Fruit fly (Drosophila melanogaster): ENCODE results near the gene se.

Gene se

DNA sequence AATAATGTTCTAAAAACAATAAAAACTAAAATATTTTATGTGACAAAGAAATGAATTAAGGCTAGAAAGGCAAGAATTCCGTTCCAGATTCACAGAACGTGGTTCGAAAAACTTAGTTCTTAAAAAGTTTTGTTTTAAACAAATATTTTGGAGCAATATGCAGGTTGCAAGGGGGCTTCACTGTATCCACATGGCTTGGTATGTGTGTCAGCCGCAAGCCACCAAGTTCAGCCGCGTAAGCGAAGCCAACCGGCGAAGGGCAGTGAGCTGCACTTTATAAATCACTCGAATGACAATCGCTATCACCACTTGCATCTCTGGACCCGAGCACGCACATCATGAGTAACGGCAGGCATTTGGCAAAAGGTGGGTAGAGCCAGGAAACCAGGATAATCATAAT lies at the start of gene se:
se (plus strand) TSS at position 301 of the 400 bp plus-strand sequence.
- TF ChIP-seq pan (optimal IDR thresholded peaks at IDR 0.05): no peak
- TF ChIP-seq EcR (GFP tag; optimal IDR thresholded peaks at IDR 0.05): no peak
- TF ChIP-seq psq (optimal IDR thresholded peaks at IDR 0.05): no peak
- no peak for TF ChIP-seq usp (GFP tag; optimal IDR thresholded peaks at IDR 0.05)
- no peak for TF ChIP-seq CG8478 (optimal IDR thresholded peaks at IDR 0.05)
- no peak for TF ChIP-seq Dll (optimal IDR thresholded peaks at IDR 0.05)

DNA sequence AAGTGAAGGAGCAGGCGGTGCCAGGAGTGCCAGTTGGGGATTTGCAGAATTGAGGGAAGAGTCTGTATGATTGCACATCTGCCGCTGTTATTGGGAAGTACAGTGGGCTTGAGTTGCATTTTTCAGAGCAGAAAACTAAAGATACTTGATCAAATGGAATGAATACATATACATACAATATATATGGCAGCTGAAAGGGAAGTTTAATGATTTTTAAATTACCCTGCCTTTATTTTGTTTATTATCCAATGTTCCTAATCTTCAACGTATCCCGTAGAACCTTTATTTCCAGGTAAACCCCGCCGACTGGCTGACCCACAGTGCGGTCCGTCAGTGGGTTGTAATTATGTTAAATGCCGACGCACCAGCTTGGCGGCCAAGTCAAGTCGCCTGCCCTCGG lies 39.4 kb upstream of the se start:
- TF ChIP-seq Dll (optimal IDR thresholded peaks at IDR 0.05) (no peak), usp (GFP tag; optimal IDR thresholded peaks at IDR 0.05) (no peak), CG8478 (optimal IDR thresholded peaks at IDR 0.05) (no peak), EcR (GFP tag; optimal IDR thresholded peaks at IDR 0.05) (no peak), pan (optimal IDR thresholded peaks at IDR 0.05) (no peak), psq (optimal IDR thresholded peaks at IDR 0.05) (no peak)

DNA sequence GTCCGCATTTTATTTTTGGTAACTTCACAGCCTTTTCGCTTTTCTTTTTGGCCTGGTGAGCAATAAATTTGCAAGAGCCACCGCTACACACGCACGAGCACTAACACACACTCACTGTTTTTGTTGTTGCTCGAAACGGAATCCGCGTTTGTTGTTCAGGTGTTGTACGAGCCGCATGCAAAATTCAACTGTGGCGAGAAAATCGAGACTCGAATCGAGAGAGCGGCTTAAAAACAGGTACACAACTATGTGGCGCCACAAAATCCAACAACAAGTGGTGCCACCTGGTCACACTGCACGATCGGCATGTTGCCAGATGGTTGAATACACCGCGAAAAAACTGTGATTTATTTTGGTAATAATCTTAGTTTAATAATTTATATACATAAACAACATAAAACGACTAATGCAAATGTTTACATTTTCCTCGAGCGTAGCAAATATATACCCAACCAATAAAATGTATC lies 13.3 kb upstream of the se start, which contains the start of gene CG43163:
CG43163 (minus strand) TSS at position 172 of the 467 bp plus-strand sequence.
- TF ChIP-seq EcR (GFP tag; optimal IDR thresholded peaks at IDR 0.05): no peak

DNA sequence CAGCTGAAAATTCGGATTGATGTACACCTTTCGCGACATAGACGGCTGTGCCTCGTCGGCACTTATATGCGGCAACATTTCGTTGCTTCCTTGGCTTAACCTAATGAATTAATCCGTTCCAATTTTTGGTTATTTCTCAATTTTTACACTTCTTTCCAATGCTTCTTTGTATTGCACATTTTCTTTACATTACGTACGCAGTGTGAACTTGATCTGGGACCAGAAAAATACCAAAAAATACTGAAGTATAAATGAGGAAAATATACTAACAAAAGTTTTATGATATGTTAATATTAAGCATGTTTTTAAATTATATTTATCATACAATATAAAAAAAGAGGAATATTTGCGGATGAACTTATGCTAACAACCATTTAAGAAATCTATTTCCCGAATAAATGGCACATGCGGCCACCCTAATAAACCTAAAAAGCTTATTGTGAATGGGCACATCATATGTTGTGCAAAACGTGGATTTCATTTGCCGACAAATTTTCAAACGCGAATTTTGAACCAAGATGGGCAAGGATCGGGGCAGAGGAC lies 10.7 kb upstream of the se start, which contains the start of the genes ZC3H3 and Pus7:
ZC3H3 (minus strand) TSS at position 197 of the 543 bp plus-strand sequence.
Pus7 (plus strand) TSS at position 437 of the 543 bp plus-strand sequence.
- TF ChIP-seq psq (optimal IDR thresholded peaks at IDR 0.05) (no peak), CG8478 (optimal IDR thresholded peaks at IDR 0.05) (no peak), EcR (GFP tag; optimal IDR thresholded peaks at IDR 0.05) (no peak), Dll (optimal IDR thresholded peaks at IDR 0.05) (no peak), usp (GFP tag; optimal IDR thresholded peaks at IDR 0.05) (no peak)

DNA sequence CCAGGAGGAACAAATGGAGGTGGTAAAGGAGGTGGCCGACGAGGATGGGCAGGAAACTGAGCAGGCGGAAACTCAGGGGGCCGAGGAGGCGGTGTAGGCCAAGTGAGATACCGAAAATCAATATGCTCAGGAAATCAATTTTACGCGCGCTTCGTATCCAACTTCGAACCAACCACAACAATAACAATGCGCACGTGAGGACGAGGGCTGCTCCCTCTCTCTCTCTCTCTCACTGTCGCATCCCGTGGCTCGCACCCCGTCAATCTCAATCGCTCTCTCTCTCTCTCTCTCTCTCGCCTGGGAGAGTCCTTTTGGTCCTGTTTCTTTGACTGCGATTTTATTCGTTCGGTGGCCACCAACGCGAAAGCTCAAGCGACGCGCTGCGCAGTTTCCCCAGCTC lies 7.9 kb upstream of the se start, which contains the start of gene CG6765:
CG6765 (plus strand) TSS at position 340 of the 400 bp plus-strand sequence.
- TF ChIP-seq CG8478 (optimal IDR thresholded peaks at IDR 0.05) (no peak), psq (optimal IDR thresholded peaks at IDR 0.05) (no peak)

DNA sequence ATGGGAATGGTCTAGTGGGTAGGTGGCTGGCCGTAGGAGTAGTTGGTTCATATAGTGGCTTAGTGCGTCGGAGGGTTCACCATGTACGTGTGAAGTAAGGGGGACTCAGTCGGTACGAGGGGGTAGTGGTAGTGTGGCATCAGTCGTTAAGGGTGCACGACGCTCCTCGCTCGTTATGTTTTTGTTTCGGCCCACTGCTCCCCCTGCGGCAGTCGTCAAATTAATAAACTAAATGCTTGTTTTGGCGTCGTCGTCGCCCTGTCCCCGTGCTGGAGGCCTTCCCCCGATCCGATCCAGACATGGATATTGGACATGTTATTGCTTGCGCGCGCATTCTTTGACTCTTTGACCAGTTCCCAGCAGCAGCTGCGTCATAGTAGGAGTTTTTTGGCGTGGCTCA lies 7.1 kb upstream of the se start:
- TF ChIP-seq usp (GFP tag; optimal IDR thresholded peaks at IDR 0.05) (no peak), pan (optimal IDR thresholded peaks at IDR 0.05) (no peak), Dll (optimal IDR thresholded peaks at IDR 0.05) (no peak)

DNA sequence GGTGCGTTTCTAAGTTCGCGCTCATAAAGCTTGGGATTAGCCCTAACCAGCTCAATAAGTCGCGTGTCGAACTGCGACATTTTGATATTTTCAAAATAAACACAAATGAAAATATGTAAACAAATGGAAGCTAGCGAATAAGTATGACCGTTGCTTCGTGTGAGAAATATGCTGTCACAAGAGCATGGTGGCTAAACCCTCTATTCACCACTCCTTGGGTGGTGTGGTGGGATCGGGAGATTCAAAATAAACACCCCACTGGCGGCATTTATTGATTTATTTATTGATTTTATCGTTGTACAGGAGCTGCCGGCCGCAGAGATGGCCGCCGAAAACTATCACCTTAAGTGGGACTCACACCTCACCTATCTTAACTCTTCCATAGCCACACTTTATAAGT lies 5.6 kb upstream of the se start, which contains the start of gene CG6683:
CG6683 (minus strand) TSS at position 154 of the 400 bp plus-strand sequence.
- TF ChIP-seq pan (optimal IDR thresholded peaks at IDR 0.05) (no peak), psq (optimal IDR thresholded peaks at IDR 0.05) (no peak), Dll (optimal IDR thresholded peaks at IDR 0.05) (no peak)

DNA sequence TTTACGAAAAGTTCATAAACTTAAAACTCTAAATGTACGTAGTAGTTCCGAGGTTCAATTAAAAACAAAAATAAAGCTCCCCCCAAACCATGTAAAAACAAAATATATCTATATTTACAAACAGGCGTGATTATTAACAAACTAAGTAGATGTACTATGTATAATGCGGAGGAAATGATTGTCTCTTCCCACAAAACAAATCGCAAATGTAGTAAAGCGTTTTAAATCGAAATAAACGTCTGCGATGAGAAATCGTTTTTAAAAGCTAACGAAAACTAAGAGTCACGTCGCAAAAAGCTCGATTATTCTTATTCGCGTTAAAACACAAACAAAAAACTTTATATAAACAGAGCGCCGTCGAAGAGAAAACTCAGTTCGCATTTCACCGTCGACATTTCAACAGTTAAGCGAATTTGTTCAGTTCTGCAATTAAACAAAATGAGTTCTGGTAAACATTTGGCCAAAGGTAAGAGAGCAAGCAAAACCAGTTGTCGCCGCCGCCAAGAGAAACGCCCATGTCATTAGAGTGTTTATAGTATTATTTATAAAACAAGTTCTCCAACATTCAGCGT lies 1.8 kb upstream of the se start, which contains the start of gene GstO3:
GstO3 (plus strand) TSS at position 370 of the 572 bp plus-strand sequence.
- TF ChIP-seq CG8478 (optimal IDR thresholded peaks at IDR 0.05) (no peak), psq (optimal IDR thresholded peaks at IDR 0.05) (no peak), Dll (optimal IDR thresholded peaks at IDR 0.05) (no peak), EcR (GFP tag; optimal IDR thresholded peaks at IDR 0.05) (no peak)

DNA sequence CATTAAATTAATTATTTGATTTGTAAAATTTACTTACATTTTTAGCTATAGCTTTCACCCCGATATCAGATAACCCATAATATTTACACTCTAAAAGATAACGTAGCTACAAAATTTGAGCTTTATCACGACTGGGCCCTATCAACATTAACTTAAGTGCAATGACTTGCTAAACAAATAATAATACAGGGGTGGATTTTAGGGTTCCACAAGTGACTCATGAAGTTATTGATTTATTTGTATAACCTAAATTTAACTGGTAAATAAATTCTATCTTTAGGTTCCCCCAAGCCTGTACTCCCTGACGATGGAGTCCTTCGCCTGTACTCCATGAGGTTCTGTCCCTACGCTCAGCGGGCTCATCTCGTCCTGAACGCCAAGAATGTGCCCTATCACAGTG lies 1.1 kb upstream of the se start:
- no peak for TF ChIP-seq psq (optimal IDR thresholded peaks at IDR 0.05)
- TF ChIP-seq pan (optimal IDR thresholded peaks at IDR 0.05): no peak
- no peak for TF ChIP-seq CG8478 (optimal IDR thresholded peaks at IDR 0.05)
- no peak for TF ChIP-seq usp (GFP tag; optimal IDR thresholded peaks at IDR 0.05)
- TF ChIP-seq EcR (GFP tag; optimal IDR thresholded peaks at IDR 0.05): no peak
- TF ChIP-seq Dll (optimal IDR thresholded peaks at IDR 0.05): no peak

DNA sequence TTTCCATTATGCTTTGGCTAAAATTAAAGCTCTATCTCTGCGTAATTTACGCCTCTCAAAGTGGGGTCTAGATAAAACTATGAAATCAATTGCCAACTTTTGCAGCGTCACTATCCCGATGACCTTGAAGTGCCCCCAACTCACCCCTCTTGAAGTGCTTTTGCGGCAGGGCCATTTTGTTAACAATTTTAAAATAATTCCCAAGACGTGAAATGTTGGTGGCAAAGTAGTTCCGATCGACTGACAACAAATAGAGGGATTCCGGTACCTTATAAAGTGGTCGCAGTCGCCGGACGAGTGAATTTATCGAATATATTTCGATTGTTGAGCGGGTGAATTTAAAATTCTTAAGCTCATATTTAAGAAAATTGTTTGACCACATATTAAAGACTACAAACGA lies 2.9 kb downstream of the se start, which contains the start of gene GstO2:
GstO2 (minus strand) TSS at position 245 of the 400 bp plus-strand sequence.
- no peak for TF ChIP-seq Dll (optimal IDR thresholded peaks at IDR 0.05)
- TF ChIP-seq psq (optimal IDR thresholded peaks at IDR 0.05): no peak
- TF ChIP-seq usp (GFP tag; optimal IDR thresholded peaks at IDR 0.05): no peak
- TF ChIP-seq CG8478 (optimal IDR thresholded peaks at IDR 0.05): no peak
- TF ChIP-seq EcR (GFP tag; optimal IDR thresholded peaks at IDR 0.05): no peak
- no peak for TF ChIP-seq pan (optimal IDR thresholded peaks at IDR 0.05)

DNA sequence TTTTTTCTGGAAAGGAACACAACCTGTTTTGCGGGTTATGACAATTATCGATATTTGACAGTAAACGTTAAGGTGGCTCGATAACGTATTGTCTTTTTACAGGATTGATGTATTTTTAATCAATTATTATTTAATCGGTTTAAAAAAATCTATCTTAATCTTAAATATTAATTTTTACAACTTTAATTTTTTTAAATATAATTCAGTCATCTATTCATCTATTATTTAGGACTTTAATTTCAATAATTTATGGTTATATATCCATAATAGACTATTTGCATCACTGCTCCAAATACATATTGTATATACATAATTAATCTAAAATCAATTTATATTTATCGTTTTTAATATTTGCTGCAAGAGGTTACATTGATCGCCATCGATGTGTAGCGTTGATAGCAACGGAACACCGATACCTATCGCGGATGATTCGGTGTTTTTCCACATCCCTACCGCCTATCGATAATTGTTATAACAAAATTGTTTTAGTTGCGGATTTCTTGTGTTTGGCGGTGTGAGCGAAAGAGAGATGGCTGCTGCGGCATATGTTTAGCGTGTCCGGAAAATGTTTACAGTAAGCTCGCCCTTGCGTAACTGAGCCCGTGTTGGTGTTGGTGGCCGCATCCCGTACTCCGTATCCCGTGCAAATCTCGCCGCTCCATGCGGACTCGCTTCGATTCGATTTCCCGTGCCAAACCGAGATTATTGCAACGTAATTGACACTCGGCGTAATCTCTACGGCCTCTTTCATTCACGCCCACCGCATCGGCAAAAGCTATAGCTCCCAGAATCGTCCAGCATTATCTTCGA lies 4.7 kb downstream of the se start, which contains the start of the genes GstO1 and foi:
GstO1 (minus strand) TSS at position 51 of the 810 bp plus-strand sequence.
foi (plus strand) TSS at position 429 of the 810 bp plus-strand sequence.
- TF ChIP-seq EcR (GFP tag; optimal IDR thresholded peaks at IDR 0.05): no peak
- no peak for TF ChIP-seq CG8478 (optimal IDR thresholded peaks at IDR 0.05)
- TF ChIP-seq Dll (optimal IDR thresholded peaks at IDR 0.05): no peak
- TF ChIP-seq usp (GFP tag; optimal IDR thresholded peaks at IDR 0.05): no peak
- no peak for TF ChIP-seq psq (optimal IDR thresholded peaks at IDR 0.05)
- no peak for TF ChIP-seq pan (optimal IDR thresholded peaks at IDR 0.05)

DNA sequence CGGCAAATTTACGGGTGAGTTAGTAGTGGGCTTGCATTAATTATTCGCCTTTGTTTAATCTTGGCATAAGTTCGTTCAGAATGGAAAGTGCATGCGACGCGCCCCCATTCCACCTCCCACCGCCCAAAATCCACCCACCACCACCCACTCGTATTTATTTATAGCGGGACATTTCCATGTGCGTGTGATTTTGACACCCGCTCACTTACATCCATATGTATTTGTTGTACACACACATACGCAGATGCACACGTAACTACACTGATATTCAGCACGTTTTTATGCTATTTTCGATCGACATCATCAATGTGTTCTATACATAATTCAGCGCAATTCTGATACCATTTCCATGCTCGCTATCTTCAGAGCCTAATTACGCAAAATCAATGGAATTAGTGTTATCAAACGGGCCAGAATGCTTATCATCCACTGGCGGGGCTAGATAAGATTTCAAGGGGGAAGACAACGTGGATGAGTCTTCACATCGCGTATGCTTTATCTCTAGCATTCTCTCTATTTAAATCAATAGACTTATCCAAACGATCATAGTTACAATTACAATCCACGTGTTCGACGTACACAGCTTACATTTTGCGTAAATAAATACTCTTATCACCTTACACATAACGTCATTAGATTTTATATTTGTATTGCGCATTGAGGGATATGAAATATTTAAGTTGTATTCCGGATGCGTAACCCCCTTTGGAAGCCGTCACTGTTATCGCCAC lies 5.5 kb downstream of the se start:
- no peak for TF ChIP-seq EcR (GFP tag; optimal IDR thresholded peaks at IDR 0.05)
- no peak for TF ChIP-seq CG8478 (optimal IDR thresholded peaks at IDR 0.05)
- TF ChIP-seq psq (optimal IDR thresholded peaks at IDR 0.05): no peak
- no peak for TF ChIP-seq Dll (optimal IDR thresholded peaks at IDR 0.05)
- no peak for TF ChIP-seq usp (GFP tag; optimal IDR thresholded peaks at IDR 0.05)
- no peak for TF ChIP-seq pan (optimal IDR thresholded peaks at IDR 0.05)

Data from whole organism.